Worm (Caenorhabditis elegans): ENCODE data around the gene W04D12.1.

Gene W04D12.1

ce11 chrIII:5840815-5841573 lies 4.3 kb downstream of the W04D12.1 start:
- TF ChIP-seq nhr-80 (tag; optimal IDR thresholded peaks at IDR 0.05), result peak; percentile 21
- no peak for TF ChIP-seq hlh-12 (tag; optimal IDR thresholded peaks at IDR 0.05)
- no peak for TF ChIP-seq sea-2 (GFP tag; IDR thresholded peaks at IDR 0.05)
- no peak for TF ChIP-seq attf-3 (GFP tag; conservative IDR thresholded peaks at IDR 0.05)
- no peak for TF ChIP-seq D2030.7 (GFP tag; IDR thresholded peaks at IDR 0.05)
- TF ChIP-seq nfya-1 (tag; optimal IDR thresholded peaks at IDR 0.05; ENCODE audit: borderline replicate concordance, insufficient read depth), result no peak
- TF ChIP-seq fkh-3 (tag; optimal IDR thresholded peaks at IDR 0.05), result no peak
- no peak for TF ChIP-seq T26A5.8 (tag; optimal IDR thresholded peaks at IDR 0.05)
- no peak for TF ChIP-seq tbx-9 (tag; optimal IDR thresholded peaks at IDR 0.05; ENCODE audit: borderline replicate concordance)
- TF ChIP-seq Y95B8A.8 (GFP tag; IDR thresholded peaks at IDR 0.05), result peak; percentile 13; the same call in 1 of the 2 replicates
- no peak for TF ChIP-seq mes-4 (tag; optimal IDR thresholded peaks at IDR 0.05)
- TF ChIP-seq F33H1.4 (GFP tag; IDR thresholded peaks at IDR 0.05), result no peak
- no peak for TF ChIP-seq madf-8 (GFP tag; conservative IDR thresholded peaks at IDR 0.05)
- no peak for TF ChIP-seq F52B5.7 (tag; optimal IDR thresholded peaks at IDR 0.05)
- TF ChIP-seq rec-8 (tag; optimal IDR thresholded peaks at IDR 0.05), result no peak

DNA sequence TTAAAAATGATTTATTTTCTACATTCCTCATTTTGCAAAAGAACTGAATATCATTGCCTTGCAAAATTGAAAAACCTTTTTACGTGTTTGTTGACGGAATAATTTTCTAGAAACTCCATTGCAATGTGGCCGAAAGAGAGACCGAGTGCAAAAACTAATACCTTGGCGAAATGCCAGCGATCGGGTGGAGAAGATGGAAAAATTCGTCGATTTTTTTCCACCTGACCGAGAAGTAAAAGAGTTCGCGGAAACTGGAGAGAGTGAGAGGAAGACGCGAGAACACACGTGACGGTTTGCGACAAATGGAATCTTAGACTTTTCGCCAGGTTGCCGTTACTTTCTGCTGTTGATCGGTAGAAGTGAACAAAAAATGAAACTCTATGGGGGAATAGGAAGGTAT lies 5.0 kb downstream of the W04D12.1 start:
- TF ChIP-seq nfyb-1 (GFP tag; IDR thresholded peaks at IDR 0.05) (peak; percentile 21; the same call in 1 of the 2 replicates), lin-26 (GFP tag; IDR thresholded peaks at IDR 0.05) (no peak), dox-1 (GFP tag; IDR thresholded peaks at IDR 0.05) (peak; percentile 36; the same call in 1 of the 2 replicates), hmg-20 (GFP tag; IDR thresholded peaks at IDR 0.05) (no peak), K12H6.12 (tag; optimal IDR thresholded peaks at IDR 0.05) (no peak), zfh-2 (GFP tag; conservative IDR thresholded peaks at IDR 0.05) (peak; percentile 59; the same call in 1 of the 2 replicates), cebp-1 (GFP tag; IDR thresholded peaks at IDR 0.05) (no peak), cebp-1 (tag; optimal IDR thresholded peaks at IDR 0.05) (peak; percentile 57), F10E7.11 (tag; optimal IDR thresholded peaks at IDR 0.05) (no peak), tbp1 (GFP tag; optimal IDR thresholded peaks at IDR 0.05) (peak; percentile 25), repo-1 (tag; optimal IDR thresholded peaks at IDR 0.05) (no peak), hmg-1.2 (GFP tag; IDR thresholded peaks at IDR 0.05) (peak; percentile 19; the same call in 1 of the 2 replicates), attf-3 (GFP tag; conservative IDR thresholded peaks at IDR 0.05) (no peak), somi-1 (GFP tag; optimal IDR thresholded peaks at IDR 0.05) (peak; percentile 13), Y95B8A.8 (GFP tag; IDR thresholded peaks at IDR 0.05) (no peak)

DNA sequence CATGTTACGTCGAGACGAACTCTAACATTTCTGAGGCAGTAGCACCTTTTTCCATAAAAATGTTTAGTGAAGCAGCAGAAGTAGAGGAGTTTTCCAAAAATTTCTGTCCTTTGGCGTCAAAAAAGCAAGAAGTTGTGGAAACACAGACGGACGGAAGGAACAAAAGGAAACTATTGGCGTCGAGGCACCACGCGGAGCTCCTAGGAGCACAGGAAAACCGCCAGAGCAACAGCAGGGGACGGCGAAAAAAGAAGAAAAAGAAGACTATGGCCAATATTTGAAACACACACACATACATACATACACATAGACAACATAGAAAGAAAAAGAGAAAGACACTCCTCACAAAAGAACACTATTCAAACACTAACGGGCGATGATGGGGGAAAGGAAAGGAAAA lies 6.2 kb downstream of the W04D12.1 start:
- TF ChIP-seq ceh-27 (GFP tag; optimal IDR thresholded peaks at IDR 0.05) (no peak), cebp-1 (GFP tag; IDR thresholded peaks at IDR 0.05) (no peak), cebp-1 (tag; optimal IDR thresholded peaks at IDR 0.05) (peak; percentile 10), F49E8.2 (tag; optimal IDR thresholded peaks at IDR 0.05; ENCODE audit: insufficient read depth) (no peak), zfh-2 (GFP tag; conservative IDR thresholded peaks at IDR 0.05) (0 out of 2 replicates have a peak, but pooled peaks have one; percentile 8)

DNA sequence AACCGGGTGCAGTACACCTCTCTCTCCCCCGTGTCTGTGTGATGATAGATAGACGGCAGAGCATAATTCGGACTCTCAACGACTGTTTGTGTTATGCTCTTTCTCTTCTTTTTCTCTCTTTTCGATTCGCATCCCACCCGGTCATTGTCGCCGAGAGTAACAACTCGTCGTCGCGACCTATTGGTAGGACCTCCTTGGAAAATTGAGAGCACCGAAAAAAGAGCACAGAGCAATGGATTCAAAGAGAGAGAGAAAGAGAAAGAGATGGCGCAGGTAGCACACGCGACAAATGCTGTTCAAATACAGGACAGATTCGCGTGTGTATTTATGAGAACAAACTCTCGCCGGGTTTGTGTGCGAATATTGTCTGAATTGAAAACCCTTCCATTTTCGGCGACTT lies 6.9 kb downstream of the W04D12.1 start:
- peak; percentile 39; the same call in 1 of the 2 replicates for TF ChIP-seq zfh-2 (GFP tag; conservative IDR thresholded peaks at IDR 0.05)
- TF ChIP-seq F10E7.11 (tag; optimal IDR thresholded peaks at IDR 0.05), result no peak

DNA sequence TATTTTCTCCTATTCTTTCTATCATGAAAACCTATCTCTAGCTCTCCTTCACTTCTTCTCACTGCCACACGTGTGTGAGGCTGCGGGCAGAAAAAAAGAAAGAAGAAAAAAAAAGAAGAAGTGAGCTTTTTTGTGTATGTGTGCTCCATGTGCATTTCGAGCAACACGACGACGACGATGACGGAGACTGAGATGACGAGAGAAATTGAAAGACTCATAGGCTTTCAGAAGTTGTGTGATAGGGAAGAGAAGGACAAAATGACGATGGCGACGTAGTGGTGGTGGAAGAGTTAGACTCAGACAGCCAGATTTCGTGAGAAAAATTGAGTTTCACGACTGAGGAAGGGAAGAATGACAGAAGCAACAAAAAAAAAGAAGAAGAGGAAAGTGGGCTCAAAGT lies 8.8 kb downstream of the W04D12.1 start:
- TF ChIP-seq hlh-26 (GFP tag; conservative IDR thresholded peaks at IDR 0.05) (no peak), snpc-4 (GFP tag; optimal IDR thresholded peaks at IDR 0.05) (no peak), snpc-4 (tag; optimal IDR thresholded peaks at IDR 0.05) (peak in 1 of 4 experiments; percentile 16), akir-1 (GFP tag; optimal IDR thresholded peaks at IDR 0.05) (no peak), egl-18 (GFP tag; IDR thresholded peaks at IDR 0.05) (no peak), rec-8 (tag; optimal IDR thresholded peaks at IDR 0.05) (no peak), C06A6.2 (GFP tag; conservative IDR thresholded peaks at IDR 0.05) (no peak), ceh-91 (GFP tag; IDR thresholded peaks at IDR 0.05) (no peak), egl-44 (GFP tag; IDR thresholded peaks at IDR 0.05) (no peak), unc-130 (GFP tag; optimal IDR thresholded peaks at IDR 0.05) (no peak), F52B5.7 (tag; optimal IDR thresholded peaks at IDR 0.05) (no peak), egrh-3 (GFP tag; IDR thresholded peaks at IDR 0.05) (no peak), zfh-2 (GFP tag; conservative IDR thresholded peaks at IDR 0.05) (peak; percentile 72), sea-2 (GFP tag; IDR thresholded peaks at IDR 0.05) (no peak), die-1 (tag; optimal IDR thresholded peaks at IDR 0.05) (no peak), K12H6.12 (tag; optimal IDR thresholded peaks at IDR 0.05) (peak; percentile 67)
